Worm (Caenorhabditis elegans): Measurements from ENCODE around the gene fbxb-26.

Gene fbxb-26

ce11 chrII:1679081-1679480 is 3.2 kb upstream of the fbxb-26 start, which contains the start of gene irld-36:
Gene irld-36 (plus strand): TSS chrII:1679381.
- TF ChIP-seq gmeb-1 (tag; optimal IDR thresholded peaks at IDR 0.05) (no peak), sma-9 (GFP tag; optimal IDR thresholded peaks at IDR 0.05) (no peak), sma-9 (tag; optimal IDR thresholded peaks at IDR 0.05) (no peak), Y55F3AM.14 (GFP tag; optimal IDR thresholded peaks at IDR 0.05) (no peak)

- TF ChIP-seq ztf-11 (tag; optimal IDR thresholded peaks at IDR 0.05): no peak
- no peak for TF ChIP-seq mab-5 (tag; optimal IDR thresholded peaks at IDR 0.05)
- no peak for TF ChIP-seq ceh-16 (tag; optimal IDR thresholded peaks at IDR 0.05)
- TF ChIP-seq sma-3 (GFP tag; optimal IDR thresholded peaks at IDR 0.05): no peak
- no peak for TF ChIP-seq unc-62 (GFP tag; optimal IDR thresholded peaks at IDR 0.05)
- no peak for TF ChIP-seq C34F6.9 (tag; optimal IDR thresholded peaks at IDR 0.05)
- TF ChIP-seq elt-1 (tag; optimal IDR thresholded peaks at IDR 0.05): no peak
- no peak for TF ChIP-seq elt-3 (tag; optimal IDR thresholded peaks at IDR 0.05)
- no peak for TF ChIP-seq zag-1 (tag; optimal IDR thresholded peaks at IDR 0.05)
- no peak for TF ChIP-seq ztf-4 (tag; optimal IDR thresholded peaks at IDR 0.05)
- TF ChIP-seq lin-39 (tag; optimal IDR thresholded peaks at IDR 0.05): no peak
- TF ChIP-seq lin-11 (tag; optimal IDR thresholded peaks at IDR 0.05): no peak
- TF ChIP-seq crh-2 (tag; optimal IDR thresholded peaks at IDR 0.05): no peak
- TF ChIP-seq sma-9 (GFP tag; optimal IDR thresholded peaks at IDR 0.05): no peak
- TF ChIP-seq sma-9 (tag; optimal IDR thresholded peaks at IDR 0.05): no peak
- no peak for TF ChIP-seq unc-39 (tag; optimal IDR thresholded peaks at IDR 0.05)
- no peak for TF ChIP-seq snpc-4 (tag; optimal IDR thresholded peaks at IDR 0.05)
- TF ChIP-seq gmeb-1 (tag; optimal IDR thresholded peaks at IDR 0.05): no peak
- no peak for TF ChIP-seq Y55F3AM.14 (GFP tag; optimal IDR thresholded peaks at IDR 0.05)
- TF ChIP-seq nhr-21 (tag; optimal IDR thresholded peaks at IDR 0.05): no peak
Measured at ce11 chrII:1683742-1684141, 1.4 kb downstream of the fbxb-26 start, which contains the start of gene fbxb-25. Gene fbxb-25 (plus strand): TSS chrII:1684042.

- TF ChIP-seq egl-27 (tag; optimal IDR thresholded peaks at IDR 0.05): no peak
Measured at ce11 chrII:1688813-1689212, 6.5 kb downstream of the fbxb-26 start, which contains the start of the genes fbxb-18 and fbxb-19. Gene fbxb-18 (minus strand): TSS chrII:1688913. Gene fbxb-19 (minus strand): TSS chrII:1689181.

- TF ChIP-seq sma-3 (GFP tag; optimal IDR thresholded peaks at IDR 0.05) (no peak), nhr-77 (tag; optimal IDR thresholded peaks at IDR 0.05) (no peak), ztf-11 (tag; optimal IDR thresholded peaks at IDR 0.05) (no peak), ceh-16 (tag; optimal IDR thresholded peaks at IDR 0.05) (no peak), egl-27 (tag; optimal IDR thresholded peaks at IDR 0.05) (no peak), dmd-4 (tag; optimal IDR thresholded peaks at IDR 0.05) (no peak), ztf-4 (tag; optimal IDR thresholded peaks at IDR 0.05) (no peak)
Measured at ce11 chrII:1691011-1691410, 8.7 kb downstream of the fbxb-26 start, which contains the start of gene fbxc-22. Gene fbxc-22 (minus strand): TSS chrII:1691111.

- TF ChIP-seq aly-2 (tag; optimal IDR thresholded peaks at IDR 0.05): no peak
- TF ChIP-seq nhr-21 (tag; optimal IDR thresholded peaks at IDR 0.05): no peak
- no peak for TF ChIP-seq sem-4 (tag; optimal IDR thresholded peaks at IDR 0.05)
- TF ChIP-seq ama-1 (optimal IDR thresholded peaks at IDR 0.05): no peak
- TF ChIP-seq sma-3 (GFP tag; optimal IDR thresholded peaks at IDR 0.05): no peak
- TF ChIP-seq mdl-1 (tag; optimal IDR thresholded peaks at IDR 0.05): no peak
- no peak for TF ChIP-seq lin-13 (GFP tag; optimal IDR thresholded peaks at IDR 0.05)
- no peak for TF ChIP-seq elt-1 (tag; optimal IDR thresholded peaks at IDR 0.05)
- TF ChIP-seq ztf-11 (tag; optimal IDR thresholded peaks at IDR 0.05): no peak
- no peak for TF ChIP-seq mbf-1 (tag; optimal IDR thresholded peaks at IDR 0.05)
- TF ChIP-seq alr-1 (tag; optimal IDR thresholded peaks at IDR 0.05): no peak
- TF ChIP-seq nhr-237 (tag; optimal IDR thresholded peaks at IDR 0.05): no peak
- no peak for TF ChIP-seq nhr-77 (tag; optimal IDR thresholded peaks at IDR 0.05)
- no peak for TF ChIP-seq fos-1 (tag; optimal IDR thresholded peaks at IDR 0.05)
- TF ChIP-seq lin-11 (tag; optimal IDR thresholded peaks at IDR 0.05): no peak
- no peak for TF ChIP-seq sma-9 (GFP tag; optimal IDR thresholded peaks at IDR 0.05)
- TF ChIP-seq sma-9 (tag; optimal IDR thresholded peaks at IDR 0.05): no peak
- no peak for TF ChIP-seq nhr-25 (tag; optimal IDR thresholded peaks at IDR 0.05)
- no peak for TF ChIP-seq C34F6.9 (tag; optimal IDR thresholded peaks at IDR 0.05)
Measured at ce11 chrII:1692827-1693226, 10.5 kb downstream of the fbxb-26 start, which contains the start of gene fbxc-21. Gene fbxc-21 (minus strand): TSS chrII:1692927.

- TF ChIP-seq nhr-10 (tag; optimal IDR thresholded peaks at IDR 0.05) (no peak), nhr-77 (tag; optimal IDR thresholded peaks at IDR 0.05) (no peak), nhr-25 (tag; optimal IDR thresholded peaks at IDR 0.05) (no peak), ZK546.5 (tag; optimal IDR thresholded peaks at IDR 0.05) (no peak), gmeb-1 (tag; optimal IDR thresholded peaks at IDR 0.05) (no peak), C34F6.9 (tag; optimal IDR thresholded peaks at IDR 0.05) (no peak), nhr-12 (tag; optimal IDR thresholded peaks at IDR 0.05) (no peak)
Measured at ce11 chrII:1694530-1694929, 12.2 kb downstream of the fbxb-26 start, which contains the start of gene fbxc-26. Gene fbxc-26 (minus strand): TSS chrII:1694630.

All from whole organism, L2 larva.